Worm (Caenorhabditis elegans) whole organism, L2 larva: ENCODE measurements around the gene clc-12.

Experiments
- C34F6.9 ChIP-seq: fragments of 150-350 bp; optimal IDR thresholded peaks from 2 replicates; lab custom pipeline; 2014; ENCODE audit warnings: missing biosample characterization, missing genetic modification characterization
- F13H6.1 ChIP-seq: sonication (generic microtip); optimal IDR thresholded peaks from 2 replicates; lab custom pipeline; 2016; ENCODE audit warnings: missing genetic modification characterization, missing compliant biosample characterization
- R02D3.7 ChIP-seq: fragments of 150-350 bp; optimal IDR thresholded peaks from 2 replicates; lab custom pipeline; 2014; ENCODE audit warnings: missing biosample characterization, missing genetic modification characterization
- ZK546.5 ChIP-seq: sonication (generic microtip); optimal IDR thresholded peaks from 2 replicates; lab custom pipeline; 2017; ENCODE audit warnings: missing biosample characterization, missing genetic modification characterization
- ama-1 ChIP-seq: fragments of 150-350 bp; optimal IDR thresholded peaks from 2 replicates; lab custom pipeline; 2018; ENCODE audit warnings: inconsistent platforms
- blmp-1 ChIP-seq: sonication (generic microtip); optimal IDR thresholded peaks from 2 replicates; lab custom pipeline; 2017; ENCODE audit warnings: missing genetic modification characterization, mild to moderate bottlenecking, missing compliant biosample characterization, antibody characterized with exemption, moderate library complexity; ENCODE audit not compliant: insufficient read depth
- ceh-16 ChIP-seq: fragments of 150-350 bp; optimal IDR thresholded peaks from 2 replicates; lab custom pipeline; 2014; ENCODE audit warnings: missing biosample characterization, missing genetic modification characterization
- ceh-82 ChIP-seq: fragments of 150-350 bp; optimal IDR thresholded peaks from 2 replicates; lab custom pipeline; 2014; ENCODE audit warnings: missing biosample characterization, missing genetic modification characterization
- egl-27 ChIP-seq: sonication (generic microtip); optimal IDR thresholded peaks from 3 replicates; lab custom pipeline; 2017; ENCODE audit warnings: missing biosample characterization, missing genetic modification reagents, missing genetic modification characterization
- elt-1 ChIP-seq: fragments of 150-350 bp; optimal IDR thresholded peaks from 2 replicates; lab custom pipeline; 2014; ENCODE audit warnings: missing biosample characterization, missing genetic modification characterization
- elt-3 ChIP-seq: sonication (generic microtip); optimal IDR thresholded peaks from 2 replicates; lab custom pipeline; 2017; ENCODE audit warnings: missing biosample characterization, missing genetic modification characterization
- fos-1 ChIP-seq: fragments of 150-350 bp; optimal IDR thresholded peaks from 2 replicates; lab custom pipeline; 2014; ENCODE audit warnings: missing biosample characterization, missing genetic modification characterization
- gmeb-1 ChIP-seq: fragments of 150-350 bp; optimal IDR thresholded peaks from 2 replicates; lab custom pipeline; 2014; ENCODE audit warnings: missing biosample characterization, missing genetic modification characterization
- lin-11 ChIP-seq: fragments of 150-350 bp; sonication (generic microtip); optimal IDR thresholded peaks from 2 replicates; lab custom pipeline; 2014; ENCODE audit warnings: missing biosample characterization, missing genetic modification characterization, inconsistent platforms, mixed read lengths
- mab-5 ChIP-seq: fragments of 150-350 bp; optimal IDR thresholded peaks from 2 replicates; lab custom pipeline; 2014; ENCODE audit warnings: missing biosample characterization, missing genetic modification characterization
- mbf-1 ChIP-seq: sonication (generic microtip); optimal IDR thresholded peaks from 2 replicates; lab custom pipeline; 2017; ENCODE audit warnings: missing biosample characterization, missing genetic modification characterization
- mdl-1 ChIP-seq, 2 experiments: fragments of 150-350 bp in 1 of 2; sonication (generic microtip) in 1 of 2; optimal IDR thresholded peaks; 2 replicates each; lab custom pipeline; 2017; ENCODE audit warnings: missing biosample characterization in 2 of 2, missing genetic modification characterization in 2 of 2
- nhr-10 ChIP-seq: sonication (generic microtip); optimal IDR thresholded peaks from 2 replicates; lab custom pipeline; 2017; ENCODE audit warnings: missing biosample characterization, missing genetic modification characterization
- nhr-11 ChIP-seq: fragments of 150-350 bp; optimal IDR thresholded peaks from 2 replicates; lab custom pipeline; 2014; ENCODE audit warnings: missing biosample characterization, missing genetic modification characterization
- nhr-21 ChIP-seq: fragments of 150-350 bp; optimal IDR thresholded peaks from 2 replicates; lab custom pipeline; 2014; ENCODE audit warnings: missing biosample characterization, missing genetic modification characterization
- nhr-23 ChIP-seq: fragments of 150-350 bp; optimal IDR thresholded peaks from 2 replicates; lab custom pipeline; 2014; ENCODE audit warnings: missing biosample characterization, missing genetic modification reagents, missing genetic modification characterization
- nhr-25 ChIP-seq: fragments of 150-350 bp; sonication (generic microtip); optimal IDR thresholded peaks from 3 replicates; lab custom pipeline; 2014; ENCODE audit warnings: missing biosample characterization, missing genetic modification characterization
- nhr-6 ChIP-seq: fragments of 150-350 bp; optimal IDR thresholded peaks from 2 replicates; lab custom pipeline; 2014; ENCODE audit warnings: missing biosample characterization, missing genetic modification characterization
- nhr-77 ChIP-seq: fragments of 150-350 bp; optimal IDR thresholded peaks from 2 replicates; lab custom pipeline; 2014; ENCODE audit warnings: missing biosample characterization, missing genetic modification characterization
- peb-1 ChIP-seq: fragments of 150-350 bp; optimal IDR thresholded peaks from 2 replicates; lab custom pipeline; 2014; ENCODE audit warnings: missing biosample characterization, missing genetic modification characterization
- skn-1 ChIP-seq: sonication (generic microtip); optimal IDR thresholded peaks from 2 replicates; lab custom pipeline; 2017; ENCODE audit warnings: missing biosample characterization, missing genetic modification characterization
- sma-3 ChIP-seq: sonication (generic microtip); optimal IDR thresholded peaks from 2 replicates; lab custom pipeline; 2016; ENCODE audit warnings: missing genetic modification reagents, missing genetic modification characterization, missing compliant biosample characterization
- sma-9 ChIP-seq, 2 experiments: fragments of 150-350 bp in 1 of 2; sonication (generic microtip) in 1 of 2; optimal IDR thresholded peaks; 2 replicates each; lab custom pipeline; 2014 to 2016; ENCODE audit warnings: missing genetic modification characterization in 2 of 2, mild to moderate bottlenecking in 1 of 2, missing biosample characterization in 1 of 2, missing compliant biosample characterization in 1 of 2, missing genetic modification reagents in 1 of 2, moderate library complexity in 1 of 2
- snpc-4 ChIP-seq: fragments of 150-350 bp; optimal IDR thresholded peaks from 2 replicates; lab custom pipeline; 2014; ENCODE audit warnings: missing biosample characterization, missing genetic modification characterization
- unc-39 ChIP-seq: fragments of 150-350 bp; optimal IDR thresholded peaks from 2 replicates; lab custom pipeline; 2014; ENCODE audit warnings: missing biosample characterization, missing genetic modification characterization
- unc-55 ChIP-seq: fragments of 150-350 bp; sonication (generic microtip); optimal IDR thresholded peaks from 3 replicates; lab custom pipeline; 2014; ENCODE audit warnings: missing biosample characterization, missing genetic modification reagents, missing genetic modification characterization
- unc-62 ChIP-seq: fragments of 150-350 bp; optimal IDR thresholded peaks from 2 replicates; lab custom pipeline; 2014; ENCODE audit warnings: missing biosample characterization, missing genetic modification reagents, missing genetic modification characterization
- zag-1 ChIP-seq: fragments of 150-350 bp; optimal IDR thresholded peaks from 2 replicates; lab custom pipeline; 2014; ENCODE audit warnings: missing biosample characterization, missing genetic modification characterization
- ztf-11 ChIP-seq: sonication (generic microtip); optimal IDR thresholded peaks from 2 replicates; lab custom pipeline; 2017; ENCODE audit warnings: missing biosample characterization, missing genetic modification characterization

clc-12 gene

DNA sequence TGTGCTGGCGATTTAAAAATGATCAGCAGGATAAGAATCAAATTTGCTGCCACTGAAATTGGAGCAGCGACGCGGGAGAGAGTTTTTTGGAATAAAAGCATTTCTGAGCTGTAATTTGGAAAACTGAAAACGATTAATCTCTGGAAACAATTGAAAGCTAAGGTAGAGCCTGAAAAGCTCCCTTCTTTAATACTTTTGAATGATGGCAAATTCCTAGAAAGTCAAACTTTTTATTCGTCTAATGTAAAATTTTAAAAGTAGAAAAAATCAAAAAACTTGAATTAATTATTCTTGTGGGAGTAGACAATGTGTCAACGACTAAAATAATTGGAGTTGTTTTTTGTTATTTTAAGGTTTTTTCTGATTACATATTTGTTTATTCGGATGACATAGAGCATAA lies 9.0 kb downstream of the clc-12 start, which contains the start of gene str-217:
Gene str-217, minus strand, starts transcription at position 101 of the 400 bp plus-strand sequence.
- no peak for TF ChIP-seq ztf-11
- TF ChIP-seq nhr-21 = no peak
- no peak for TF ChIP-seq sma-9 (GFP tag; optimal IDR thresholded peaks at IDR 0.05; lab: Kevin White, UChicago)
- TF ChIP-seq sma-9 (tag; optimal IDR thresholded peaks at IDR 0.05; lab: Kevin White, UChicago) = no peak
- TF ChIP-seq unc-55 (GFP tag; lab: Kevin White, UChicago) = no peak
- TF ChIP-seq elt-1 (tag; lab: Kevin White, UChicago) = no peak
- TF ChIP-seq nhr-77 (tag; lab: Kevin White, UChicago) = no peak
- TF ChIP-seq ama-1 (lab: Kevin White, UChicago) = no peak
- no peak for TF ChIP-seq elt-3 (tag; lab: Kevin White, UChicago)
- TF ChIP-seq skn-1 (tag; lab: Kevin White, UChicago) = no peak
- no peak for TF ChIP-seq mbf-1 (tag; lab: Kevin White, UChicago)
- no peak for TF ChIP-seq egl-27 (tag; lab: Kevin White, UChicago)
- TF ChIP-seq mdl-1 (tag; optimal IDR thresholded peaks at IDR 0.05; lab: Kevin White, UChicago) = no peak

- TF ChIP-seq elt-1 (tag; lab: Kevin White, UChicago) (no peak), ceh-82 (no peak), ZK546.5 (no peak), unc-39 (tag; lab: Kevin White, UChicago) (no peak), nhr-11 (tag; lab: Kevin White, UChicago) (no peak), unc-62 (GFP tag; lab: Kevin White, UChicago) (no peak), nhr-21 (no peak), egl-27 (tag; lab: Kevin White, UChicago) (no peak), nhr-25 (tag; lab: Kevin White, UChicago) (no peak), nhr-23 (tag; lab: Kevin White, UChicago) (no peak), ama-1 (lab: Kevin White, UChicago) (no peak), nhr-10 (tag; lab: Kevin White, UChicago) (no peak)
Observed at ce11 chrV:16992383-16992782, 16.8 kb downstream of the clc-12 start.

ce11 chrV:16991734-16992133 lies 17.5 kb downstream of the clc-12 start, which contains the start of gene srz-95:
Gene srz-95, plus strand, starts transcription at chrV:16992034.
- TF ChIP-seq ama-1 (lab: Kevin White, UChicago) (no peak), C34F6.9 (no peak), nhr-6 (tag; lab: Kevin White, UChicago) (no peak), nhr-77 (tag; lab: Kevin White, UChicago) (no peak), egl-27 (tag; lab: Kevin White, UChicago) (no peak), R02D3.7 (tag; lab: Kevin White, UChicago) (no peak), nhr-10 (tag; lab: Kevin White, UChicago) (no peak), elt-1 (tag; lab: Kevin White, UChicago) (no peak), lin-11 (no peak), ceh-16 (tag; lab: Kevin White, UChicago) (no peak), zag-1 (no peak)

ce11 chrV:16988614-16989013 lies 20.6 kb downstream of the clc-12 start, which contains the start of gene Y102A5C.27:
Gene Y102A5C.27, minus strand, starts transcription at chrV:16988714.
- TF ChIP-seq ceh-16 (tag; lab: Kevin White, UChicago) = no peak
- no peak for TF ChIP-seq ceh-82
- no peak for TF ChIP-seq skn-1 (tag; lab: Kevin White, UChicago)
- no peak for TF ChIP-seq ama-1 (lab: Kevin White, UChicago)
- TF ChIP-seq lin-11 = no peak
- no peak for TF ChIP-seq nhr-11 (tag; lab: Kevin White, UChicago)
- TF ChIP-seq F13H6.1 = no peak
- TF ChIP-seq gmeb-1 (tag; lab: Kevin White, UChicago) = no peak
- no peak for TF ChIP-seq egl-27 (tag; lab: Kevin White, UChicago)
- TF ChIP-seq nhr-6 (tag; lab: Kevin White, UChicago) = no peak
- no peak for TF ChIP-seq fos-1
- TF ChIP-seq sma-3 = no peak
- no peak for TF ChIP-seq peb-1 (tag; lab: Kevin White, UChicago)
- no peak for TF ChIP-seq sma-9 (GFP tag; optimal IDR thresholded peaks at IDR 0.05; lab: Kevin White, UChicago)
- no peak for TF ChIP-seq sma-9 (tag; optimal IDR thresholded peaks at IDR 0.05; lab: Kevin White, UChicago)
- no peak for TF ChIP-seq blmp-1 (tag; lab: Kevin White, UChicago)
- TF ChIP-seq unc-39 (tag; lab: Kevin White, UChicago) = no peak
- no peak for TF ChIP-seq mab-5 (tag; lab: Kevin White, UChicago)
- TF ChIP-seq R02D3.7 (tag; lab: Kevin White, UChicago) = no peak
- TF ChIP-seq mbf-1 (tag; lab: Kevin White, UChicago) = no peak
- TF ChIP-seq snpc-4 (tag; lab: Kevin White, UChicago) = no peak
